Worm (Caenorhabditis elegans) whole organism, L1 larva: ENCODE measurements around the gene W09D10.4.

Experiments used
- elt-3 ChIP-seq, 6 experiments: fragments of 150-350 bp in 1 of 6; sonication (generic microtip); optimal IDR thresholded peaks; 2 replicates each; lab custom pipeline; 2017 to 2018; ENCODE audit warnings: missing biosample characterization in 6 of 6, missing genetic modification characterization in 6 of 6, inconsistent platforms in 1 of 6
- lin-39 ChIP-seq: fragments of 150-350 bp; optimal IDR thresholded peaks from 2 replicates; lab custom pipeline; 2014; ENCODE audit warnings: missing biosample characterization, missing genetic modification reagents, missing genetic modification characterization
- nhr-11 ChIP-seq: fragments of 150-350 bp; optimal IDR thresholded peaks from 2 replicates; lab custom pipeline; 2014; ENCODE audit warnings: missing biosample characterization, missing genetic modification characterization
- nhr-19 ChIP-seq: fragments of 200-800 bp; sonication (Bioruptor generic); conservative IDR thresholded peaks from 2 replicates; pipeline ENCODE4 v1.3.6; 2022; ENCODE audit warnings: missing genetic modification characterization, missing compliant biosample characterization

DNA sequence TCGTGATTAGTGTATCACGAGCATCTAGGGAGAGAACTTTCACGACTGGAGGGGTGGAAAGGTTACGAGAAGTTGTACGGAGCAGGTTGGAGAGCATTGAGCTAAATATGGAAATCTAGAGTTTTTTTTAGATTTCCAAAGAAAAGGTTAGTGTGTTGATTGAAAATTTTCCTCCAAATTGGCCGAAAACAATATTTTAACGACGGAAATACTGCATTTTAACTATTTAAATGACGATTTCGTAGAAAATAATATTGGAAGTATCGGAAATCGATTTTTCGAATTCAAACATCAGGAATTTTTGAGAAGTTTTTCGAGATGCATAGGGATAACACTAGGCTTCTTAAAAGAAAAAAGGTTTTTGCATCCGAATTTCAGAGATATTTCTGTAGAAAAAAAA, 42.4 kb upstream of the W09D10.4 start, which contains the start of gene K01G5.10:
- TF ChIP-seq elt-3 (tag; optimal IDR thresholded peaks at IDR 0.05; lab: Kevin White, UChicago) (no peak), nhr-19 (GFP tag; lab: Robert Waterston, UW) (no peak), nhr-11 (tag; lab: Kevin White, UChicago) (no peak), lin-39 (no peak)
